Worm (Caenorhabditis elegans) whole organism, L2 larva: ENCODE data around the gene fbxc-55.

Experiments used
- ceh-82 ChIP-seq: fragments of 150-350 bp; optimal IDR thresholded peaks from 2 replicates; lab custom pipeline; 2014; ENCODE audit warnings: missing biosample characterization, missing genetic modification characterization
- elt-1 ChIP-seq: fragments of 150-350 bp; optimal IDR thresholded peaks from 2 replicates; lab custom pipeline; 2014; ENCODE audit warnings: missing biosample characterization, missing genetic modification characterization
- lin-13 ChIP-seq: fragments of 150-350 bp; optimal IDR thresholded peaks from 2 replicates; lab custom pipeline; 2014; ENCODE audit warnings: missing biosample characterization, missing genetic modification reagents, missing genetic modification characterization
- lsy-2 ChIP-seq, 2 experiments: fragments of 150-350 bp in 1 of 2; sonication (generic microtip) in 1 of 2; optimal IDR thresholded peaks; 2 replicates each; lab custom pipeline; 2014 to 2017; ENCODE audit warnings: missing biosample characterization in 2 of 2, missing genetic modification characterization in 2 of 2
- nhr-237 ChIP-seq: fragments of 150-350 bp; optimal IDR thresholded peaks from 2 replicates; lab custom pipeline; 2014; ENCODE audit warnings: missing biosample characterization, missing genetic modification characterization
- skn-1 ChIP-seq: sonication (generic microtip); optimal IDR thresholded peaks from 2 replicates; lab custom pipeline; 2017; ENCODE audit warnings: missing biosample characterization, missing genetic modification characterization

ce11 chrII:3208679-3209078, 38.7 kb upstream of the fbxc-55 start, which contains the start of gene sdz-35:
- TF ChIP-seq lin-13 (GFP tag; lab: Kevin White, UChicago) (no peak), lsy-2 (tag; optimal IDR thresholded peaks at IDR 0.05; lab: Kevin White, UChicago) (no peak), skn-1 (tag; lab: Kevin White, UChicago) (no peak), ceh-82 (tag; lab: Kevin White, UChicago) (no peak), nhr-237 (tag; lab: Kevin White, UChicago) (no peak), elt-1 (tag; lab: Kevin White, UChicago) (no peak)
